Worm (Caenorhabditis elegans) whole organism, mixed stage, embryonic: ENCODE results near the gene F58G1.7.

Experiments
- nhr-237 ChIP-seq: fragments of 150-350 bp; optimal IDR thresholded peaks from 2 replicates; lab custom pipeline; 2014; ENCODE audit warnings: missing biosample characterization, missing genetic modification characterization
- nhr-28 ChIP-seq: fragments of 150-350 bp; optimal IDR thresholded peaks from 2 replicates; lab custom pipeline; 2014; ENCODE audit warnings: missing biosample characterization, missing genetic modification characterization
- unc-62 ChIP-seq: fragments of 150-350 bp; optimal IDR thresholded peaks from 2 replicates; lab custom pipeline; 2014; ENCODE audit warnings: missing biosample characterization, missing genetic modification reagents, missing genetic modification characterization

DNA sequence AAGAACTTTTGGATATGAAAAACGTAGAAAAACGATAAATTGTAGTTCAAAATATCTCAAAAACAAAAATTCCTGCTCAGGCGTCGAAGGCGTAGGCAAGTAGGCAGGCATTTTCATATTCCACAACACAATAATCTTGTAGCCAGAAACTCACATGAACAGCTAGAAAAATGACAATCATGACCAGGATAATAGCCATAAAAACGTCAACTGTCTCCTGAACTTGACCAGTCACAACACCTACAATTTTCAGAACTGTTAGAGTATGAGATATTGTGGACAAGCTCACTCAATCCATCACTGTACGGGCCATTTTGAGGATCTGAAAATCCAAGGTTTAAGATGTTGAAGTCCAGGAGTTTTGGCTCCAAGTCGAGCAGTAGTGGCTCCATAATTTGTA lies 49.4 kb upstream of the F58G1.7 start, which contains the start of gene Y38F1A.7:
- no peak for TF ChIP-seq nhr-237
- no peak for TF ChIP-seq unc-62 (GFP tag; lab: Kevin White, UChicago)
- no peak for TF ChIP-seq nhr-28
